Fruit fly (Drosophila melanogaster): ENCODE data around the gene Tsp96F.

Tsp96F gene

DNA sequence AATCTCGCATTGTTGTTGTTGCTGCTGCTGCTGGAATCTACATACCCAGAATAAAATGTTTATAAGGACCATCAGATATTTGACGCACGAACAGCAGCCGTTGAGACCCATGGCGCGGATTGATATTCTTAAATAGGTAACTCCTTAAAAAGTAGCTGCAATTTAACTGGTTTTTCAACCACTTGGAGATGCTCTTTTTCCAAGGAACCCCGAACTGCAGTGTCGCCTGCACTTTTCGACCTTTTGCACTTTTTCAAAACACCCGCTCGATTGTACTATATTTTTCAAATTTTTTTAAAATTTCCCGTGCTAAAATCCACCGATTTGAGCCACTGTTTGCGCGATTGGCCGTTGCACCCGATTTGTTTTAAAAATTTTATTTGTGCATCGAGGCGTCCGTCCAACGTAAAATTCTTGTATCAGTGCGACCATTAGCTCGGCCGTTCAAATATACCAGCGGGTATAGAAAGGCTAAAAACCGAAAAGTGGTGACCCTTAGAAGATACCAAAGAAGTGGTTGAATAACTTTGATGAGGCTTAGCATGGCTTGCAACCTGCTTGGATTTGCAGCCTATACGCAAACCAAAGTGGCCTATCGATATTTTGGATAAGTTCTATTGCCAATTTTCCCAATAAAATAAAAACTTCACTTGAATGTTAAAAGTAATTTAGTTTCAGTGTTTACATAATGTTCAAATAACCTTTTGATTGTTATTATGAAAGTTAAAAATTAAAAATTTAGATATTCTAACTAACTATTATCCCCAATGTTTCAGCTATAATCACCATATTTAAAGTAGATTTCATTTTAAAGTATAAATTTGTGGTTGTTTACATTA, at the start of gene Tsp96F:
Gene Tsp96F, minus strand, starts transcription at position 457 of the 839 bp plus-strand sequence.
- TF ChIP-seq Hr38 (GFP tag; optimal IDR thresholded peaks at IDR 0.05) (no peak), CG6792 (GFP tag; optimal IDR thresholded peaks at IDR 0.05) (no peak), CG6163 (GFP tag; IDR thresholded peaks at IDR 0.05) (peak; percentile 41; the same call in 2 of the 3 replicates), CG6854 (GFP tag; optimal IDR thresholded peaks at IDR 0.05) (peak; percentile 19), CG31627 (GFP tag; optimal IDR thresholded peaks at IDR 0.05) (no peak), net (GFP tag; optimal IDR thresholded peaks at IDR 0.05) (no peak), CG8119 (GFP tag; IDR thresholded peaks at IDR 0.05) (peak; percentile 12; the same call in 1 of the 3 replicates), Eip78C (GFP tag) (peak; percentile 17), topi (GFP tag; optimal IDR thresholded peaks at IDR 0.05) (peak; percentile 6), CG8319 (GFP tag; optimal IDR thresholded peaks at IDR 0.05) (peak; percentile 98), svp (GFP tag) (peak; percentile 80), salr (GFP tag; optimal IDR thresholded peaks at IDR 0.05) (no peak)

- TF ChIP-seq eg (GFP tag; IDR thresholded peaks at IDR 0.05) (no peak), Met (GFP tag; optimal IDR thresholded peaks at IDR 0.05) (no peak), topi (GFP tag; optimal IDR thresholded peaks at IDR 0.05) (no peak), CG1621 (tag; optimal IDR thresholded peaks at IDR 0.05) (no peak), pdm3 (GFP tag; optimal IDR thresholded peaks at IDR 0.05) (no peak), Eip75B (GFP tag; optimal IDR thresholded peaks at IDR 0.05) (no peak), CG6163 (GFP tag; IDR thresholded peaks at IDR 0.05) (no peak)
These were observed 41.3 kb upstream of the Tsp96F start, which contains the start of gene CG14546 for dm6 chr3R:25922534-25922933. CG14546 (minus strand) TSS chr3R:25922634.

DNA sequence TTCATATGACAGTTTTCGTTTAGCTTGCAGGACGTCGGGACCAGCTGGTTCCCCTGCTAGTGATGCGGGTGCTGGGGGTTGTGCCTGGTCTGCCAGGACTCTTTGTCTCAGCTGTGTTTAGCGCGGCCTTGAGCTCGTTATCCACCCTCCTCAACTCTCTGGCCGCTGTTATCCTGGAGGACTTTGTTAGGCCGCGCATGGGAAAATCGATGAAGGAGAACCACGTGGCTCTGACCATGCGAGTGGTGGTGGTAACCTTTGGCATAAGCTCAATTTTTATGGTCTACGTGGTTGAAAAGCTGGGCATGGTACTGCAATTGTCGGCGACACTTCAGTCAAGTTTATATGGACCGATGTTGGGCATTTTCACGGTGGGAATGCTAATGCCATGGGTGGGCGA, 38.7 kb upstream of the Tsp96F start:
- no peak for TF ChIP-seq CG6854 (GFP tag; optimal IDR thresholded peaks at IDR 0.05)
- no peak for TF ChIP-seq CG15336 (GFP tag; IDR thresholded peaks at IDR 0.05)
- no peak for TF ChIP-seq Hr38 (GFP tag; optimal IDR thresholded peaks at IDR 0.05)
- TF ChIP-seq Eip78C (GFP tag): no peak
- no peak for TF ChIP-seq fd85E (GFP tag; optimal IDR thresholded peaks at IDR 0.05)
- TF ChIP-seq fkh (GFP tag; optimal IDR thresholded peaks at IDR 0.05): no peak
- no peak for TF ChIP-seq CG10631 (GFP tag; optimal IDR thresholded peaks at IDR 0.05)
- TF ChIP-seq topi (GFP tag; optimal IDR thresholded peaks at IDR 0.05): no peak
- TF ChIP-seq CG4318 (GFP tag; optimal IDR thresholded peaks at IDR 0.05): no peak
- TF ChIP-seq salr (GFP tag; optimal IDR thresholded peaks at IDR 0.05): no peak
- no peak for TF ChIP-seq CG16779 (tag; optimal IDR thresholded peaks at IDR 0.05)
- TF ChIP-seq CG6808 (GFP tag; optimal IDR thresholded peaks at IDR 0.05): no peak
- TF ChIP-seq Sox15 (GFP tag; optimal IDR thresholded peaks at IDR 0.05): no peak
- no peak for TF ChIP-seq CG11294 (GFP tag; IDR thresholded peaks at IDR 0.05)
- no peak for TF ChIP-seq Met (GFP tag; optimal IDR thresholded peaks at IDR 0.05)

- no peak for TF ChIP-seq Lpt (GFP tag; optimal IDR thresholded peaks at IDR 0.05)
- no peak for TF ChIP-seq Ets96B (tag; optimal IDR thresholded peaks at IDR 0.05)
- TF ChIP-seq CG16779 (tag; optimal IDR thresholded peaks at IDR 0.05): no peak
- no peak for TF ChIP-seq Eip75B (GFP tag; optimal IDR thresholded peaks at IDR 0.05)
- no peak for TF ChIP-seq eg (GFP tag; IDR thresholded peaks at IDR 0.05)
- TF ChIP-seq CG7368 (GFP tag; optimal IDR thresholded peaks at IDR 0.05): no peak
- TF ChIP-seq CG6854 (GFP tag; optimal IDR thresholded peaks at IDR 0.05): no peak
- TF ChIP-seq CG31627 (GFP tag; optimal IDR thresholded peaks at IDR 0.05): no peak
- TF ChIP-seq lz (GFP tag; optimal IDR thresholded peaks at IDR 0.05): no peak
- TF ChIP-seq CG1621 (tag; optimal IDR thresholded peaks at IDR 0.05): no peak
These were observed 25.5 kb upstream of the Tsp96F start, which contains the start of gene kumpel for dm6 chr3R:25906722-25907121. kumpel (plus strand) TSS chr3R:25907022.

- no peak for TF ChIP-seq OdsH (GFP tag; optimal IDR thresholded peaks at IDR 0.05)
- no peak for TF ChIP-seq Hr38 (GFP tag; optimal IDR thresholded peaks at IDR 0.05)
- no peak for TF ChIP-seq Ets21C (GFP tag; optimal IDR thresholded peaks at IDR 0.05)
- no peak for TF ChIP-seq CG7368 (GFP tag; optimal IDR thresholded peaks at IDR 0.05)
- TF ChIP-seq CG6792 (GFP tag; optimal IDR thresholded peaks at IDR 0.05): no peak
- no peak for TF ChIP-seq Lpt (GFP tag; optimal IDR thresholded peaks at IDR 0.05)
- TF ChIP-seq vri (GFP tag; optimal IDR thresholded peaks at IDR 0.05): no peak
- TF ChIP-seq CG6276 (GFP tag; optimal IDR thresholded peaks at IDR 0.05): no peak
- no peak for TF ChIP-seq achi (GFP tag; optimal IDR thresholded peaks at IDR 0.05)
- no peak for TF ChIP-seq CG1621 (tag; optimal IDR thresholded peaks at IDR 0.05)
- no peak for TF ChIP-seq net (GFP tag; optimal IDR thresholded peaks at IDR 0.05)
- TF ChIP-seq CG15336 (GFP tag; IDR thresholded peaks at IDR 0.05): no peak
- TF ChIP-seq Sox15 (GFP tag; optimal IDR thresholded peaks at IDR 0.05): no peak
- no peak for TF ChIP-seq Eip78C (GFP tag)
- TF ChIP-seq CG10669 (GFP tag; optimal IDR thresholded peaks at IDR 0.05): no peak
- no peak for TF ChIP-seq Gug (GFP tag; IDR thresholded peaks at IDR 0.05)
- TF ChIP-seq cyc (GFP tag; optimal IDR thresholded peaks at IDR 0.05): no peak
- TF ChIP-seq Smox (GFP tag; optimal IDR thresholded peaks at IDR 0.05): no peak
- no peak for TF ChIP-seq CG16779 (tag; optimal IDR thresholded peaks at IDR 0.05)
- no peak for TF ChIP-seq CG11762 (GFP tag; optimal IDR thresholded peaks at IDR 0.05; ENCODE audit: insufficient read depth)
These were observed 21.1 kb upstream of the Tsp96F start, which contains the start of gene CG31089 for dm6 chr3R:25902343-25902742. CG31089 (plus strand) TSS chr3R:25902643.
